Worm (Caenorhabditis elegans) whole organism, late embryonic: ENCODE data around the gene Y41D4B.4.

Experiments
- C38D4.7 ChIP-seq: fragments of 200-800 bp; sonication (Bioruptor generic); optimal IDR thresholded peaks from 2 replicates; lab custom pipeline; 2018; ENCODE audit warnings: mild to moderate bottlenecking, missing genetic modification characterization, moderate library complexity, missing compliant biosample characterization
- F13H6.1 ChIP-seq: sonication (generic microtip); optimal IDR thresholded peaks from 2 replicates; lab custom pipeline; 2016; ENCODE audit warnings: missing genetic modification characterization, missing compliant biosample characterization
- ceh-14 ChIP-seq: sonication (generic microtip); optimal IDR thresholded peaks from 2 replicates; lab custom pipeline; 2016; ENCODE audit warnings: missing genotype, missing genetic modification characterization, missing compliant biosample characterization
- ceh-18 ChIP-seq: sonication (generic microtip); optimal IDR thresholded peaks from 2 replicates; lab custom pipeline; 2016; ENCODE audit warnings: missing genetic modification characterization, missing compliant biosample characterization
- ceh-2 ChIP-seq: sonication (generic microtip); optimal IDR thresholded peaks from 2 replicates; lab custom pipeline; 2016; ENCODE audit warnings: missing genotype, missing genetic modification characterization, missing compliant biosample characterization
- ceh-22 ChIP-seq: sonication (generic microtip); optimal IDR thresholded peaks from 2 replicates; lab custom pipeline; 2017; ENCODE audit warnings: missing biosample characterization, missing genetic modification characterization
- ceh-24 ChIP-seq: sonication (generic microtip); optimal IDR thresholded peaks from 2 replicates; lab custom pipeline; 2016; ENCODE audit warnings: mild to moderate bottlenecking, missing genetic modification characterization, missing compliant biosample characterization
- ceh-30 ChIP-seq: fragments of 150-350 bp; optimal IDR thresholded peaks from 2 replicates; lab custom pipeline; 2014; ENCODE audit warnings: missing biosample characterization, missing genetic modification characterization
- ceh-34 ChIP-seq: sonication (generic microtip); optimal IDR thresholded peaks from 2 replicates; lab custom pipeline; 2016; ENCODE audit warnings: mild to moderate bottlenecking, missing genetic modification characterization, missing compliant biosample characterization
- ceh-48 ChIP-seq: sonication (generic microtip); optimal IDR thresholded peaks from 2 replicates; lab custom pipeline; 2016; ENCODE audit warnings: missing genetic modification characterization, inconsistent platforms, missing compliant biosample characterization
- ceh-6 ChIP-seq: fragments of 200-800 bp; sonication (Bioruptor generic); optimal IDR thresholded peaks from 2 replicates; lab custom pipeline; 2018; ENCODE audit warnings: mild to moderate bottlenecking, missing genetic modification characterization, missing compliant biosample characterization
- dmd-4 ChIP-seq: sonication (generic microtip); optimal IDR thresholded peaks from 2 replicates; lab custom pipeline; 2016; ENCODE audit warnings: borderline replicate concordance, missing genetic modification characterization, missing compliant biosample characterization
- dve-1 ChIP-seq: sonication (generic microtip); optimal IDR thresholded peaks from 2 replicates; lab custom pipeline; 2017; ENCODE audit warnings: antibody characterized with exemption, mild to moderate bottlenecking, missing genetic modification characterization, missing compliant biosample characterization
- elt-4 ChIP-seq: sonication (generic microtip); optimal IDR thresholded peaks from 2 replicates; lab custom pipeline; 2016; ENCODE audit warnings: missing genetic modification characterization, missing compliant biosample characterization
- eyg-1 ChIP-seq: sonication (generic microtip); optimal IDR thresholded peaks from 2 replicates; lab custom pipeline; 2016; ENCODE audit warnings: missing genotype, missing genetic modification characterization, missing compliant biosample characterization
- fax-1 ChIP-seq: sonication (generic microtip); optimal IDR thresholded peaks from 2 replicates; lab custom pipeline; 2016; ENCODE audit warnings: missing genotype, missing genetic modification characterization, missing compliant biosample characterization
- fkh-10 ChIP-seq: fragments of 150-350 bp; optimal IDR thresholded peaks from 2 replicates; lab custom pipeline; 2014; ENCODE audit warnings: missing biosample characterization, missing genetic modification reagents, missing genetic modification characterization
- fkh-6 ChIP-seq: sonication (generic microtip); optimal IDR thresholded peaks from 2 replicates; lab custom pipeline; 2016; ENCODE audit warnings: missing genetic modification characterization, missing compliant biosample characterization
- hlh-13 ChIP-seq: fragments of 200-800 bp; sonication (Bioruptor generic); optimal IDR thresholded peaks from 2 replicates; lab custom pipeline; 2018; ENCODE audit warnings: mild to moderate bottlenecking, missing genetic modification characterization, missing compliant biosample characterization
- hlh-15 ChIP-seq: sonication (generic microtip); optimal IDR thresholded peaks from 2 replicates; lab custom pipeline; 2016; ENCODE audit warnings: missing genetic modification characterization, missing compliant biosample characterization
- hlh-30 ChIP-seq: sonication (generic microtip); optimal IDR thresholded peaks from 2 replicates; lab custom pipeline; 2017; ENCODE audit warnings: antibody characterized with exemption, missing genetic modification characterization, missing compliant biosample characterization; ENCODE audit not compliant: insufficient read depth
- lin-11 ChIP-seq: fragments of 200-800 bp; sonication (Bioruptor generic); optimal IDR thresholded peaks from 2 replicates; lab custom pipeline; 2018; ENCODE audit warnings: mild to moderate bottlenecking, missing genetic modification characterization, missing compliant biosample characterization
- mec-3 ChIP-seq: sonication (generic microtip); optimal IDR thresholded peaks from 2 replicates; lab custom pipeline; 2016; ENCODE audit warnings: borderline replicate concordance, missing genetic modification characterization, missing compliant biosample characterization
- nfya-1 ChIP-seq: sonication (generic microtip); optimal IDR thresholded peaks from 2 replicates; lab custom pipeline; 2017; ENCODE audit warnings: missing genetic modification characterization, mild to moderate bottlenecking, missing compliant biosample characterization, antibody characterized with exemption, moderate library complexity
- nhr-11 ChIP-seq: fragments of 150-350 bp; optimal IDR thresholded peaks from 2 replicates; lab custom pipeline; 2014; ENCODE audit warnings: missing biosample characterization, missing genetic modification characterization
- nhr-232 ChIP-seq: sonication (generic microtip); optimal IDR thresholded peaks from 2 replicates; lab custom pipeline; 2016; ENCODE audit warnings: missing genetic modification characterization, missing compliant biosample characterization
- npax-4 ChIP-seq: sonication (generic microtip); optimal IDR thresholded peaks from 2 replicates; lab custom pipeline; 2016; ENCODE audit warnings: missing genetic modification characterization, missing compliant biosample characterization
- odd-2 ChIP-seq: sonication (generic microtip); optimal IDR thresholded peaks from 2 replicates; lab custom pipeline; 2017; ENCODE audit warnings: antibody characterized with exemption, mild to moderate bottlenecking, missing genetic modification characterization, missing compliant biosample characterization
- pag-3 ChIP-seq: sonication (generic microtip); optimal IDR thresholded peaks from 2 replicates; lab custom pipeline; 2016; ENCODE audit warnings: missing compliant biosample characterization, missing genetic modification characterization, borderline replicate concordance
- pha-2 ChIP-seq: sonication (generic microtip); optimal IDR thresholded peaks from 2 replicates; lab custom pipeline; 2017; ENCODE audit warnings: mild to moderate bottlenecking, missing genetic modification characterization, missing compliant biosample characterization
- pha-4 ChIP-seq: fragments of 150-350 bp; optimal IDR thresholded peaks from 2 replicates; lab custom pipeline; 2018; ENCODE audit warnings: missing biosample characterization, missing genetic modification reagents, missing genetic modification characterization
- pqm-1 ChIP-seq: sonication (generic microtip); optimal IDR thresholded peaks from 2 replicates; lab custom pipeline; 2016; ENCODE audit warnings: missing genetic modification characterization, missing compliant biosample characterization
- ref-2 ChIP-seq: sonication (generic microtip); optimal IDR thresholded peaks from 2 replicates; lab custom pipeline; 2016; ENCODE audit warnings: missing genetic modification characterization, missing compliant biosample characterization
- sdc-2 ChIP-seq: sonication (generic microtip); optimal IDR thresholded peaks from 2 replicates; lab custom pipeline; 2016; ENCODE audit warnings: missing genotype, missing genetic modification characterization, missing compliant biosample characterization
- sox-4 ChIP-seq: sonication (generic microtip); optimal IDR thresholded peaks from 2 replicates; lab custom pipeline; 2017; ENCODE audit warnings: mild to moderate bottlenecking, missing genetic modification characterization, inconsistent platforms, missing compliant biosample characterization
- tbx-2 ChIP-seq: sonication (generic microtip); optimal IDR thresholded peaks from 2 replicates; lab custom pipeline; 2016; ENCODE audit warnings: missing genetic modification characterization, missing compliant biosample characterization
- unc-3 ChIP-seq, 2 experiments: fragments of 200-800 bp in 1 of 2; sonication (Bioruptor generic) in 1 of 2; sonication (generic microtip) in 1 of 2; conservative IDR thresholded peaks in 1 of 2; optimal IDR thresholded peaks in 1 of 2; 2 replicates each; pipeline versions ENCODE4 v1.3.6 to Lab custom; 2016 to 2022; ENCODE audit warnings: missing compliant biosample characterization in 2 of 2, missing genetic modification characterization in 2 of 2, missing genetic modification reagents in 1 of 2
- unc-55 ChIP-seq: sonication (generic microtip); optimal IDR thresholded peaks from 2 replicates; lab custom pipeline; 2017; ENCODE audit warnings: missing biosample characterization, missing genetic modification reagents, missing genetic modification characterization
- unc-86 ChIP-seq: sonication (generic microtip); optimal IDR thresholded peaks from 2 replicates; lab custom pipeline; 2016; ENCODE audit warnings: missing genetic modification characterization, missing compliant biosample characterization
- zip-5 ChIP-seq: sonication (generic microtip); optimal IDR thresholded peaks from 2 replicates; lab custom pipeline; 2016; ENCODE audit warnings: missing genetic modification characterization, missing compliant biosample characterization
- ztf-16 ChIP-seq: sonication (generic microtip); optimal IDR thresholded peaks from 2 replicates; lab custom pipeline; 2017; ENCODE audit warnings: missing genetic modification characterization, missing compliant biosample characterization

The Y41D4B.4 gene

ce11 chrIV:1662872-1663271 lies 3.0 kb downstream of the Y41D4B.4 start:
- TF ChIP-seq mec-3 (no peak), ceh-34 (no peak), lin-11 (no peak), unc-86 (tag; lab: Kevin White, UChicago) (no peak)

ce11 chrIV:1672398-1672797 lies 12.5 kb downstream of the Y41D4B.4 start, which contains the start of gene Y41D4B.1:
Gene Y41D4B.1, plus strand, starts transcription at chrIV:1672698.
- no peak for TF ChIP-seq odd-2 (tag; lab: Kevin White, UChicago)
- TF ChIP-seq pha-2, result no peak
- no peak for TF ChIP-seq unc-55 (GFP tag; lab: Kevin White, UChicago)
- TF ChIP-seq ref-2 (tag; lab: Kevin White, UChicago), result no peak
- TF ChIP-seq nfya-1, result no peak

ce11 chrIV:1676926-1677325 lies 17.0 kb downstream of the Y41D4B.4 start:
- TF ChIP-seq fkh-6 (tag; lab: Kevin White, UChicago), result no peak
- no peak for TF ChIP-seq pqm-1 (tag; lab: Kevin White, UChicago)
- TF ChIP-seq ceh-48 (tag; lab: Kevin White, UChicago), result no peak
- TF ChIP-seq F13H6.1 (tag; lab: Kevin White, UChicago), result no peak
- TF ChIP-seq zip-5 (tag; lab: Kevin White, UChicago), result no peak
- no peak for TF ChIP-seq nfya-1
- TF ChIP-seq dve-1 (tag; lab: Kevin White, UChicago), result no peak
- no peak for TF ChIP-seq sdc-2
- no peak for TF ChIP-seq unc-3 (GFP tag; conservative IDR thresholded peaks at IDR 0.05; lab: Robert Waterston, UW)
- TF ChIP-seq unc-3 (tag; optimal IDR thresholded peaks at IDR 0.05; lab: Kevin White, UChicago), result no peak
- no peak for TF ChIP-seq unc-55 (GFP tag; lab: Kevin White, UChicago)
- no peak for TF ChIP-seq elt-4 (tag; lab: Kevin White, UChicago)
- TF ChIP-seq ceh-30 (tag; lab: Kevin White, UChicago), result no peak
- no peak for TF ChIP-seq ceh-18 (tag; lab: Kevin White, UChicago)
- no peak for TF ChIP-seq fax-1
- no peak for TF ChIP-seq ceh-22
- TF ChIP-seq hlh-15 (tag; lab: Kevin White, UChicago), result no peak

ce11 chrIV:1679227-1679626 lies 19.3 kb downstream of the Y41D4B.4 start:
- TF ChIP-seq eyg-1 (tag; lab: Kevin White, UChicago), result no peak
- TF ChIP-seq, all 69 proteins: peak for 0

ce11 chrIV:1682066-1682465 lies 22.2 kb downstream of the Y41D4B.4 start, which contains the start of gene Y41D4B.24:
Gene Y41D4B.24, minus strand, starts transcription at chrIV:1682166.
- TF ChIP-seq ceh-18 (tag; lab: Kevin White, UChicago) (no peak), ceh-22 (no peak), fkh-10 (GFP tag; lab: Kevin White, UChicago) (no peak), ref-2 (tag; lab: Kevin White, UChicago) (no peak), ceh-2 (tag; lab: Kevin White, UChicago) (no peak)

ce11 chrIV:1687151-1687550 lies 27.2 kb downstream of the Y41D4B.4 start:
- peak; percentile 47 for TF ChIP-seq pha-2
- no peak for TF ChIP-seq unc-3 (GFP tag; conservative IDR thresholded peaks at IDR 0.05; lab: Robert Waterston, UW)
- peak; percentile 78 for TF ChIP-seq unc-3 (tag; optimal IDR thresholded peaks at IDR 0.05; lab: Kevin White, UChicago)
- TF ChIP-seq hlh-13 (GFP tag; lab: Kevin White, UChicago), result no peak
- TF ChIP-seq sox-4 (tag; lab: Kevin White, UChicago), result peak; percentile 11
- peak; percentile 89 for TF ChIP-seq zip-5 (tag; lab: Kevin White, UChicago)
- TF ChIP-seq npax-4 (tag; lab: Kevin White, UChicago), result no peak
- no peak for TF ChIP-seq ceh-48 (tag; lab: Kevin White, UChicago)
- TF ChIP-seq ztf-16 (tag; lab: Kevin White, UChicago), result peak; percentile 66
- no peak for TF ChIP-seq nhr-232
- peak; percentile 78 for TF ChIP-seq F13H6.1 (tag; lab: Kevin White, UChicago)
- TF ChIP-seq sdc-2, result peak; percentile 58
- TF ChIP-seq C38D4.7 (GFP tag; lab: Kevin White, UChicago), result no peak
- peak; percentile 82 for TF ChIP-seq dmd-4
- TF ChIP-seq tbx-2 (tag; lab: Kevin White, UChicago), result peak; percentile 94
- peak; percentile 64 for TF ChIP-seq ceh-34
- TF ChIP-seq dve-1 (tag; lab: Kevin White, UChicago), result no peak
- TF ChIP-seq fkh-10 (GFP tag; lab: Kevin White, UChicago), result no peak
- no peak for TF ChIP-seq pag-3 (tag; lab: Kevin White, UChicago)
- no peak for TF ChIP-seq hlh-15 (tag; lab: Kevin White, UChicago)
- TF ChIP-seq pha-4 (tag; lab: Kevin White, UChicago), result no peak
- peak; percentile 92 for TF ChIP-seq ceh-14 (tag; lab: Kevin White, UChicago)
- TF ChIP-seq hlh-30 (tag; lab: Kevin White, UChicago), result no peak
- TF ChIP-seq ceh-6 (GFP tag; lab: Kevin White, UChicago), result no peak
- TF ChIP-seq ceh-24 (tag; lab: Kevin White, UChicago), result no peak
- TF ChIP-seq nhr-11, result no peak
- no peak for TF ChIP-seq unc-55 (GFP tag; lab: Kevin White, UChicago)
